Fruit fly (Drosophila melanogaster): ENCODE results near the gene TP53INP.
A peak's percentile ranks its signal among the peaks of the same experiment; 100 is the strongest.

Gene TP53INP

dm6 chr3L:4411951-4412350 lies 5.2 kb downstream of the TP53INP start (continued):
- TF ChIP-seq Hand (GFP tag; optimal IDR thresholded peaks at IDR 0.05), result no peak
- TF ChIP-seq CG9727 (GFP tag; optimal IDR thresholded peaks at IDR 0.05), result no peak
- no peak for TF ChIP-seq amos (GFP tag; IDR thresholded peaks at IDR 0.05; ENCODE audit: partially characterized antibody)
- TF ChIP-seq bowl (GFP tag; IDR thresholded peaks at IDR 0.05), result no peak
- peak; percentile 12 for TF ChIP-seq sqz (GFP tag; optimal IDR thresholded peaks at IDR 0.05)
- TF ChIP-seq mirr (GFP tag; optimal IDR thresholded peaks at IDR 0.05), result no peak
- no peak for TF ChIP-seq CG10979 (tag; optimal IDR thresholded peaks at IDR 0.05)
- no peak for TF ChIP-seq run (tag; optimal IDR thresholded peaks at IDR 0.05)
- 0 out of 2 replicates have a peak, but pooled peaks have one; percentile 18 for TF ChIP-seq CG13287 (GFP tag; IDR thresholded peaks at IDR 0.05; ENCODE audit: partially characterized antibody)
- TF ChIP-seq ash1 (GFP tag; optimal IDR thresholded peaks at IDR 0.05), result no peak
- TF ChIP-seq CG5180 (GFP tag; optimal IDR thresholded peaks at IDR 0.05), result no peak
- TF ChIP-seq cwo (GFP tag; optimal IDR thresholded peaks at IDR 0.05), result peak; percentile 48
- TF ChIP-seq MTF-1 (GFP tag; optimal IDR thresholded peaks at IDR 0.05; ENCODE audit: borderline replicate concordance), result no peak
- no peak for TF ChIP-seq slp2 (GFP tag; optimal IDR thresholded peaks at IDR 0.05)
- TF ChIP-seq CG6254 (GFP tag; optimal IDR thresholded peaks at IDR 0.05), result no peak
- TF ChIP-seq org-1 (GFP tag; optimal IDR thresholded peaks at IDR 0.05), result no peak

dm6 chr3L:4412974-4413373 lies 6.2 kb downstream of the TP53INP start:
- TF ChIP-seq HHEX (GFP tag; optimal IDR thresholded peaks at IDR 0.05), result no peak
- TF ChIP-seq grn (GFP tag; optimal IDR thresholded peaks at IDR 0.05), result no peak
- TF ChIP-seq crc (GFP tag; optimal IDR thresholded peaks at IDR 0.05), result peak; percentile 5
- TF ChIP-seq CG5245 (GFP tag; optimal IDR thresholded peaks at IDR 0.05), result no peak
- TF ChIP-seq nom (GFP tag; optimal IDR thresholded peaks at IDR 0.05), result no peak
- no peak for TF ChIP-seq dimm (GFP tag; IDR thresholded peaks at IDR 0.05)
- peak; percentile 75 for TF ChIP-seq seq (GFP tag; IDR thresholded peaks at IDR 0.05)
- TF ChIP-seq Nf-YA (GFP tag; IDR thresholded peaks at IDR 0.05), result no peak
- TF ChIP-seq CG11456 (GFP tag; IDR thresholded peaks at IDR 0.05), result peak; percentile 75
- peak; percentile 59 for TF ChIP-seq gro (GFP tag; optimal IDR thresholded peaks at IDR 0.05)
- TF ChIP-seq zfh1 (GFP tag; IDR thresholded peaks at IDR 0.05), result 0 out of 3 replicates have a peak, but pooled peaks have one; percentile 26
- no peak for TF ChIP-seq hkb (optimal IDR thresholded peaks at IDR 0.05)
- peak; percentile 48 for TF ChIP-seq hkb (GFP tag; IDR thresholded peaks at IDR 0.05)
- TF ChIP-seq stwl (tag; optimal IDR thresholded peaks at IDR 0.05), result no peak
- no peak for TF ChIP-seq CG5180 (GFP tag; optimal IDR thresholded peaks at IDR 0.05)
- TF ChIP-seq disco-r (GFP tag; optimal IDR thresholded peaks at IDR 0.05), result peak; percentile 21
- TF ChIP-seq sob (GFP tag; IDR thresholded peaks at IDR 0.05), result peak; percentile 65; the same call in 1 of the 2 replicates
- TF ChIP-seq so (GFP tag; IDR thresholded peaks at IDR 0.05), result peak; percentile 51; the same call in 1 of the 3 replicates
- peak; percentile 40 for TF ChIP-seq CG15269 (tag; optimal IDR thresholded peaks at IDR 0.05)
- TF ChIP-seq ham (GFP tag; IDR thresholded peaks at IDR 0.05), result no peak
- no peak for TF ChIP-seq Adf1 (GFP tag; IDR thresholded peaks at IDR 0.05)
- peak; percentile 23 for TF ChIP-seq HLH54F (GFP tag; optimal IDR thresholded peaks at IDR 0.05)
- peak; percentile 2 for TF ChIP-seq Hmr (GFP tag; optimal IDR thresholded peaks at IDR 0.05)
- TF ChIP-seq Med (GFP tag), result peak; percentile 91
- TF ChIP-seq Awh (GFP tag; IDR thresholded peaks at IDR 0.05), result 0 out of 2 replicates have a peak, but pooled peaks have one; percentile 51
- peak; percentile 56 for TF ChIP-seq NfI (GFP tag; optimal IDR thresholded peaks at IDR 0.05)
- peak; percentile 37 for TF ChIP-seq ems (GFP tag; optimal IDR thresholded peaks at IDR 0.05)
- no peak for TF ChIP-seq CG12942 (GFP tag; optimal IDR thresholded peaks at IDR 0.05)
- no peak for TF ChIP-seq CG10267 (tag; optimal IDR thresholded peaks at IDR 0.05)
- TF ChIP-seq CG4854 (GFP tag; optimal IDR thresholded peaks at IDR 0.05), result no peak
- TF ChIP-seq twi (tag; optimal IDR thresholded peaks at IDR 0.05), result no peak
- peak; percentile 15 for TF ChIP-seq CG13624 (GFP tag; optimal IDR thresholded peaks at IDR 0.05)
- peak; percentile 39; the same call in 1 of the 3 replicates for TF ChIP-seq gce (GFP tag; IDR thresholded peaks at IDR 0.05)
- no peak for TF ChIP-seq CG6854 (GFP tag; optimal IDR thresholded peaks at IDR 0.05)
- no peak for TF ChIP-seq CG12219 (GFP tag; optimal IDR thresholded peaks at IDR 0.05)
- TF ChIP-seq da (GFP tag; optimal IDR thresholded peaks at IDR 0.05), result no peak
